Fruit fly (Drosophila melanogaster): ENCODE data around the gene CG42613.

Gene CG42613

DNA sequence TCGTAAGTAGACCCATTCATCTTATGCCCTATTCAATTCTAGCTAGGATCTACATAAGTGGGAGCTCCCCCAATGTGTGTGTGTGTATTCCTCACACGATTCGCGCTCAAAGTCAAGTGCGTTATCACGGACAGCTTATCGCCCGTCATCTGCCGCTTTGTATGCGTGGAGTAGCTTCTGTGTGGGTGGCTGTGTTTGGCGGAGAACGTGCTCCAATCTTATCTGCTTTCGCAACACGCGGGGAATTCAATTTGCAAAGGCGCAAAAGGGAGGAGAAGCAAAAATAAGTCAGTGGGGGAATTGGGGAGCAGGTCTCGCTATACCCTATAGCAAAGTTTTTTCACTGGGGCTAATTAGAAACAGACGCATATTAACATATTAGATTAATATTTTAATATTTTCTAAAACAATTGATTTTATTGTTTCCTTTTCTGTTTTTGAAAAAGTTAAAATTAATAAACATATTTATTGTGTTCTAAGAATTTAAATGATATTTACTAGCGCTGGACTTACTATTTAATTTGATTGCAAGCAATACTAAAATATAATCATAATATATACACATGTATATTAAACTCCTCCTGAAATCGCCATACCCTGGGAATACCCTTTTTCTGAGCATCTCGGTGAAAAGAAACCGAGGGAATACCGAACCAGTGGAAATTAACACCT, 56.3 kb downstream of the CG42613 start (continued):
- no peak for TF ChIP-seq Lim3 (GFP tag; IDR thresholded peaks at IDR 0.05)
- no peak for TF ChIP-seq CG15601 (tag; optimal IDR thresholded peaks at IDR 0.05)
- TF ChIP-seq pros (GFP tag; optimal IDR thresholded peaks at IDR 0.05), result no peak
- TF ChIP-seq CG12071 (GFP tag; optimal IDR thresholded peaks at IDR 0.05), result no peak
- peak; percentile 63 for TF ChIP-seq CG8924 (tag; optimal IDR thresholded peaks at IDR 0.05)
- TF ChIP-seq Aef1 (GFP tag; IDR thresholded peaks at IDR 0.05), result no peak
- no peak for TF ChIP-seq D (optimal IDR thresholded peaks at IDR 0.05)
- TF ChIP-seq D (GFP tag; optimal IDR thresholded peaks at IDR 0.05), result no peak
- TF ChIP-seq pho (GFP tag; optimal IDR thresholded peaks at IDR 0.05), result no peak
- TF ChIP-seq CG17912 (GFP tag; optimal IDR thresholded peaks at IDR 0.05), result no peak
- no peak for TF ChIP-seq Trl (optimal IDR thresholded peaks at IDR 0.05)
- no peak for TF ChIP-seq Trl (GFP tag; optimal IDR thresholded peaks at IDR 0.05)
- TF ChIP-seq en (GFP tag; optimal IDR thresholded peaks at IDR 0.05), result no peak
- TF ChIP-seq gro (GFP tag; optimal IDR thresholded peaks at IDR 0.05), result no peak
- TF ChIP-seq sug (tag; optimal IDR thresholded peaks at IDR 0.05), result peak; percentile 86
- 0 out of 3 replicates have a peak, but pooled peaks have one; percentile 31 for TF ChIP-seq vnd (GFP tag; IDR thresholded peaks at IDR 0.05; ENCODE audit: partially characterized antibody)
- peak; percentile 78 for TF ChIP-seq CG3281 (GFP tag; optimal IDR thresholded peaks at IDR 0.05)
- TF ChIP-seq Dek (tag; optimal IDR thresholded peaks at IDR 0.05), result no peak
- no peak for TF ChIP-seq CG15479 (GFP tag; optimal IDR thresholded peaks at IDR 0.05)
- TF ChIP-seq CG32532 (GFP tag; IDR thresholded peaks at IDR 0.05), result no peak; the same call in none of the 2 replicates
- no peak for TF ChIP-seq jing (GFP tag; optimal IDR thresholded peaks at IDR 0.05)
- TF ChIP-seq CG1602 (GFP tag; optimal IDR thresholded peaks at IDR 0.05), result peak; percentile 7
- TF ChIP-seq CG2202 (tag; optimal IDR thresholded peaks at IDR 0.05), result no peak
- TF ChIP-seq ttk (GFP tag; IDR thresholded peaks at IDR 0.05), result no peak
- 0 out of 2 replicates have a peak, but pooled peaks have one; percentile 28 for TF ChIP-seq Atf6 (GFP tag; IDR thresholded peaks at IDR 0.05)
- no peak; the same call in 1 of the 2 replicates for TF ChIP-seq CG11085 (GFP tag; IDR thresholded peaks at IDR 0.05)
- TF ChIP-seq CG7786 (GFP tag; optimal IDR thresholded peaks at IDR 0.05), result no peak
- TF ChIP-seq CG10431 (GFP tag; optimal IDR thresholded peaks at IDR 0.05), result no peak
- no peak for TF ChIP-seq sim (GFP tag; IDR thresholded peaks at IDR 0.05)
- TF ChIP-seq CG18599 (GFP tag; optimal IDR thresholded peaks at IDR 0.05), result peak; percentile 86
- peak; percentile 33; the same call in 1 of the 2 replicates for TF ChIP-seq Xrp1 (GFP tag; IDR thresholded peaks at IDR 0.05)
- TF ChIP-seq Fer2 (tag; optimal IDR thresholded peaks at IDR 0.05), result peak; percentile 40
- no peak for TF ChIP-seq cas (GFP tag; IDR thresholded peaks at IDR 0.05)
- peak; percentile 6 for TF ChIP-seq cg (GFP tag; optimal IDR thresholded peaks at IDR 0.05)
- no peak for TF ChIP-seq lola (GFP tag; optimal IDR thresholded peaks at IDR 0.05)
- peak; percentile 26 for TF ChIP-seq CG9817 (tag; optimal IDR thresholded peaks at IDR 0.05)
- no peak for TF ChIP-seq maf-S (GFP tag; optimal IDR thresholded peaks at IDR 0.05)
- no peak for TF ChIP-seq Side (GFP tag; optimal IDR thresholded peaks at IDR 0.05)
- no peak for TF ChIP-seq run (tag; optimal IDR thresholded peaks at IDR 0.05)
- TF ChIP-seq Vsx1 (GFP tag; optimal IDR thresholded peaks at IDR 0.05), result no peak
- TF ChIP-seq dimm (GFP tag; IDR thresholded peaks at IDR 0.05), result no peak
- TF ChIP-seq CG3407 (GFP tag; optimal IDR thresholded peaks at IDR 0.05), result no peak
- no peak for TF ChIP-seq CG17186 (GFP tag; optimal IDR thresholded peaks at IDR 0.05)
- no peak for TF ChIP-seq CG2889 (GFP tag; IDR thresholded peaks at IDR 0.05)
- no peak for TF ChIP-seq CG8089 (GFP tag; optimal IDR thresholded peaks at IDR 0.05)
- TF ChIP-seq CG17361 (GFP tag; IDR thresholded peaks at IDR 0.05), result peak; percentile 53; the same call in 2 of the 3 replicates
- peak; percentile 71 for TF ChIP-seq grn (GFP tag; optimal IDR thresholded peaks at IDR 0.05)
- no peak for TF ChIP-seq sob (GFP tag; IDR thresholded peaks at IDR 0.05)
- TF ChIP-seq CG14014 (GFP tag; IDR thresholded peaks at IDR 0.05), result no peak
- no peak for TF ChIP-seq CG1603 (tag; optimal IDR thresholded peaks at IDR 0.05)
- no peak for TF ChIP-seq ash1 (GFP tag; optimal IDR thresholded peaks at IDR 0.05)
